Worm (Caenorhabditis elegans): ENCODE measurements around the gene F55D1.1.

F55D1.1 gene

ce11 chrX:5458750-5459149, 30.9 kb upstream of the F55D1.1 start:
- TF ChIP-seq unc-42 (tag; optimal IDR thresholded peaks at IDR 0.05) (no peak), unc-55 (GFP tag; optimal IDR thresholded peaks at IDR 0.05) (no peak), ttx-3 (tag; optimal IDR thresholded peaks at IDR 0.05) (no peak), lin-11 (tag; optimal IDR thresholded peaks at IDR 0.05) (no peak), pag-3 (tag; optimal IDR thresholded peaks at IDR 0.05; ENCODE audit: borderline replicate concordance) (no peak)

ce11 chrX:5460930-5461329, 28.7 kb upstream of the F55D1.1 start, which contains the start of gene ddr-1:
TSS of gene ddr-1 (plus strand) at chrX:5461230.
- TF ChIP-seq gmeb-2 (tag; optimal IDR thresholded peaks at IDR 0.05) (no peak), pha-4 (tag; optimal IDR thresholded peaks at IDR 0.05) (no peak), C08G9.2 (tag; optimal IDR thresholded peaks at IDR 0.05) (no peak), sdc-2 (tag; optimal IDR thresholded peaks at IDR 0.05) (no peak), ceh-18 (tag; optimal IDR thresholded peaks at IDR 0.05) (no peak), ceh-34 (tag; optimal IDR thresholded peaks at IDR 0.05) (no peak), ceh-24 (tag; optimal IDR thresholded peaks at IDR 0.05) (no peak), ttx-3 (tag; optimal IDR thresholded peaks at IDR 0.05) (no peak), K09A11.1 (tag; optimal IDR thresholded peaks at IDR 0.05; ENCODE audit: insufficient read depth) (no peak), hlh-8 (tag; optimal IDR thresholded peaks at IDR 0.05) (no peak), Y22D7AL.16 (tag; optimal IDR thresholded peaks at IDR 0.05) (no peak), zip-5 (tag; optimal IDR thresholded peaks at IDR 0.05) (no peak)

- TF ChIP-seq elt-2 (tag; optimal IDR thresholded peaks at IDR 0.05) (peak; percentile 71), nhr-232 (tag; optimal IDR thresholded peaks at IDR 0.05) (no peak), unc-86 (tag; optimal IDR thresholded peaks at IDR 0.05) (no peak), odd-2 (tag; optimal IDR thresholded peaks at IDR 0.05) (no peak)
Measured at ce11 chrX:5465631-5466030, 24.0 kb upstream of the F55D1.1 start.

- no peak for TF ChIP-seq hlh-30 (tag; optimal IDR thresholded peaks at IDR 0.05; ENCODE audit: insufficient read depth)
- TF ChIP-seq ceh-24 (tag; optimal IDR thresholded peaks at IDR 0.05): no peak
- no peak for TF ChIP-seq nhr-11 (tag; optimal IDR thresholded peaks at IDR 0.05)
- no peak for TF ChIP-seq unc-55 (GFP tag; optimal IDR thresholded peaks at IDR 0.05)
- TF ChIP-seq elt-2 (tag; optimal IDR thresholded peaks at IDR 0.05): no peak
- no peak for TF ChIP-seq che-1 (tag; optimal IDR thresholded peaks at IDR 0.05)
- no peak for TF ChIP-seq zip-5 (tag; optimal IDR thresholded peaks at IDR 0.05)
- no peak for TF ChIP-seq ttx-3 (tag; optimal IDR thresholded peaks at IDR 0.05)
- TF ChIP-seq fax-1 (tag; optimal IDR thresholded peaks at IDR 0.05): no peak
- no peak for TF ChIP-seq unc-86 (tag; optimal IDR thresholded peaks at IDR 0.05)
- no peak for TF ChIP-seq ets-4 (tag; optimal IDR thresholded peaks at IDR 0.05)
- no peak for TF ChIP-seq pag-3 (tag; optimal IDR thresholded peaks at IDR 0.05; ENCODE audit: borderline replicate concordance)
- TF ChIP-seq C38D4.7 (GFP tag; optimal IDR thresholded peaks at IDR 0.05): no peak
- no peak for TF ChIP-seq pha-2 (tag; optimal IDR thresholded peaks at IDR 0.05)
- no peak for TF ChIP-seq tbx-2 (tag; optimal IDR thresholded peaks at IDR 0.05)
- no peak for TF ChIP-seq syd-9 (tag; optimal IDR thresholded peaks at IDR 0.05)
- TF ChIP-seq hlh-6 (tag; optimal IDR thresholded peaks at IDR 0.05): no peak
Measured at ce11 chrX:5466149-5466548, 23.5 kb upstream of the F55D1.1 start.

- no peak for TF ChIP-seq unc-42 (tag; optimal IDR thresholded peaks at IDR 0.05)
- no peak for TF ChIP-seq pha-2 (tag; optimal IDR thresholded peaks at IDR 0.05)
- no peak for TF ChIP-seq eyg-1 (tag; optimal IDR thresholded peaks at IDR 0.05)
- TF ChIP-seq ref-2 (tag; optimal IDR thresholded peaks at IDR 0.05): no peak
- peak; percentile 49 for TF ChIP-seq elt-2 (tag; optimal IDR thresholded peaks at IDR 0.05)
- TF ChIP-seq pat-9 (tag; optimal IDR thresholded peaks at IDR 0.05): no peak
Measured at ce11 chrX:5467308-5467707, 22.3 kb upstream of the F55D1.1 start.
